Worm (Caenorhabditis elegans) whole organism, L4 larva: Measurements from ENCODE around the gene Y43F8C.11.

ENCODE experiments used
- ama-1 ChIP-seq: fragments of 150-350 bp; optimal IDR thresholded peaks from 2 replicates; lab custom pipeline; 2014; ENCODE audit warnings: inconsistent platforms, mixed read lengths
- hlh-11 ChIP-seq: fragments of 200-800 bp; sonication (Bioruptor generic); optimal IDR thresholded peaks from 2 replicates; lab custom pipeline; 2018; ENCODE audit warnings: mild to moderate bottlenecking, missing genetic modification characterization, missing compliant biosample characterization
- lin-15B ChIP-seq: fragments of 150-350 bp; sonication (generic microtip); optimal IDR thresholded peaks from 3 replicates; lab custom pipeline; 2014; ENCODE audit warnings: missing biosample characterization, missing genetic modification characterization
- pqm-1 ChIP-seq: sonication (generic microtip); optimal IDR thresholded peaks from 2 replicates; lab custom pipeline; 2017; ENCODE audit warnings: missing biosample characterization, missing genetic modification characterization

DNA sequence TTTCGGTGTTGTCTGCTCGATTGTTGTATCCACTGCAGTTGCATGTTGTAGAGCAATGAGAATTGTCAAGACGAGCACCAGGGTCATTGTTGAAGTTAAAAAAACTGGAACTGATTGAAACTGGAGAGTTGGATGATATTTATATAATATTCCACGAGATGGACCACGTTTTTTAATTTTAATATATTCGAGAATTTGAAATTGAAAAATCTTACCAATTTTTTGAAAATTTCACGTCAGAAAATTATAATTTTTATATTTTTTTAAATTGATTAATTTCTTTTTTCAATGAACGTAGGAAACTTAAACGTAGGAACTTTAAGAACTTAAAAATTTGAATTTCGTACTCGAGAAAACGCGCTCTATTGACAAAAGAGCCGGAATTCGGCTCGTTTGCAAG lies 37.5 kb upstream of the Y43F8C.11 start, which contains the start of gene Y43F8C.5:
- TF ChIP-seq hlh-11 (tag; lab: Kevin White, UChicago) (no peak), lin-15B (no peak), ama-1 (lab: Kevin White, UChicago) (no peak), pqm-1 (no peak)
